Worm (Caenorhabditis elegans) whole organism, mixed stage, embryonic: ENCODE results near the gene M02B1.3.

ENCODE experiments used
- drap-1 ChIP-seq: fragments of 200-800 bp; sonication (Bioruptor generic); optimal IDR thresholded peaks from 3 replicates; lab custom pipeline; 2018; ENCODE audit warnings: mild to moderate bottlenecking, missing genetic modification characterization, missing compliant biosample characterization
- lin-13 ChIP-seq: fragments of 150-350 bp; optimal IDR thresholded peaks from 2 replicates; lab custom pipeline; 2014; ENCODE audit warnings: missing biosample characterization, missing genetic modification characterization
- mab-5 ChIP-seq: fragments of 150-350 bp; optimal IDR thresholded peaks from 2 replicates; lab custom pipeline; 2014; ENCODE audit warnings: missing biosample characterization, missing genetic modification characterization
- mep-1 ChIP-seq: fragments of 150-350 bp; optimal IDR thresholded peaks from 2 replicates; lab custom pipeline; 2017; ENCODE audit warnings: missing biosample characterization, missing genetic modification reagents, missing genetic modification characterization, inconsistent platforms
- nhr-12 ChIP-seq: fragments of 150-350 bp; optimal IDR thresholded peaks from 2 replicates; lab custom pipeline; 2014; ENCODE audit warnings: missing biosample characterization, missing genetic modification characterization
- unc-62 ChIP-seq: fragments of 150-350 bp; optimal IDR thresholded peaks from 2 replicates; lab custom pipeline; 2014; ENCODE audit warnings: missing biosample characterization, missing genetic modification reagents, missing genetic modification characterization

DNA sequence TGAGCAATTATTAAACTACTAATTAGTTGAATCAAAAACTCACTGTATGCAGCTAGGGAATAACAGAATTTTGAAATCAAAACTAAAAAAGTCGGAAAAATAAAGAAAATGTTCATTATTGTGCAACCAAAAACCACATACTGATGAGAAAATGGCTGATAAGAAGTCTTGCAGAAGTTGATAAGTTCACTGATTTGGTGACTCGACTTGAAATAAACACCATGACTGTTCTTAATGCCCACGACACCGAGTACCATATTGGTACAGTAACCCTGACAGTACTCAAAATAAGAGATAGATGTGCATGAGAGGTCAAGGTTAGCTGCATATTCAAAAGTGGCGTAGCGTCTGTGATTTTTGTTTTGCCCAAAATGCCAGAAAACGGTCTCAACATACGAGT is 49.7 kb downstream of the M02B1.3 start:
- TF ChIP-seq drap-1 (GFP tag; lab: Kevin White, UChicago) (no peak), mab-5 (tag; lab: Kevin White, UChicago) (no peak), unc-62 (GFP tag; lab: Kevin White, UChicago) (no peak), nhr-12 (tag; lab: Kevin White, UChicago) (no peak), mep-1 (no peak), lin-13 (tag; lab: Kevin White, UChicago) (no peak)
